Fruit fly (Drosophila melanogaster): Measurements from ENCODE around the gene CG4362.
A peak's percentile ranks its signal among the peaks of the same experiment; 100 is the strongest.

The CG4362 gene

DNA sequence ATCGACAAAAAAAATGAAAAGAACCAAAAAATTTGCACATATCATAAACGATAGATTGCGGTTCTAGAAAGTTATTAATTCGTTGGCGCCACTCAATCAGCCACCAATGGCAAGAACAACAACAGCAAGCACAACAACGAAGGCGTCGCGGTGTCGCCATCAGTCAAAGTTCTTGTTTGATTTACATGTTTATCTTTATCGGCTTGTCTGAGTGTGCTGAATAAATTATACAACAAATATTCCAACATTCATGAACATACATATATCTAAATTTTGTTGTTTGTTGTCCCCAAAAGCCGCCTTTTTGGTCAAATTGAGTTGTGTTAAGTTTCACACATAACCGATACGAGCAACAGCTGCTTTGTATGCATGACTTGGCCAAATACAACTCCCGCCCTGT is 33.8 kb downstream of the CG4362 start:
- peak; percentile 13 for TF ChIP-seq CG13894 (tag; optimal IDR thresholded peaks at IDR 0.05)
- TF ChIP-seq CG14441 (GFP tag; IDR thresholded peaks at IDR 0.05), result peak; percentile 47
- no peak for TF ChIP-seq CG6765 (GFP tag; optimal IDR thresholded peaks at IDR 0.05)
- TF ChIP-seq Optix (GFP tag; IDR thresholded peaks at IDR 0.05), result no peak
- TF ChIP-seq schlank (tag; optimal IDR thresholded peaks at IDR 0.05), result peak; percentile 22
- no peak for TF ChIP-seq Trl (optimal IDR thresholded peaks at IDR 0.05)
- peak; percentile 1 for TF ChIP-seq Trl (GFP tag; optimal IDR thresholded peaks at IDR 0.05)
- no peak for TF ChIP-seq sisA (GFP tag; IDR thresholded peaks at IDR 0.05)
- TF ChIP-seq lmd (GFP tag; IDR thresholded peaks at IDR 0.05), result peak; percentile 14; the same call in 1 of the 2 replicates
- TF ChIP-seq E2f2 (GFP tag; IDR thresholded peaks at IDR 0.05), result peak; percentile 31; the same call in 1 of the 2 replicates
- TF ChIP-seq CG15269 (tag; optimal IDR thresholded peaks at IDR 0.05), result peak; percentile 2
- TF ChIP-seq maf-S (GFP tag; optimal IDR thresholded peaks at IDR 0.05), result peak; percentile 31
- TF ChIP-seq H15 (GFP tag; IDR thresholded peaks at IDR 0.05), result 0 out of 3 replicates have a peak, but pooled peaks have one; percentile 30
- peak; percentile 71 for TF ChIP-seq sd (tag; optimal IDR thresholded peaks at IDR 0.05)
- no peak for TF ChIP-seq nau (GFP tag; optimal IDR thresholded peaks at IDR 0.05)
- peak; percentile 39 for TF ChIP-seq CG12071 (GFP tag; optimal IDR thresholded peaks at IDR 0.05)
- TF ChIP-seq slou (GFP tag; optimal IDR thresholded peaks at IDR 0.05), result no peak
- TF ChIP-seq pan (optimal IDR thresholded peaks at IDR 0.05), result no peak
- TF ChIP-seq pan (GFP tag; optimal IDR thresholded peaks at IDR 0.05 in 1 of 2, IDR thresholded peaks at IDR 0.05 in 1 of 2), result peak in 1 of 2 experiments; percentile 6
- TF ChIP-seq bab2 (GFP tag; optimal IDR thresholded peaks at IDR 0.05), result peak; percentile 16
- TF ChIP-seq ci (GFP tag; IDR thresholded peaks at IDR 0.05), result 0 out of 3 replicates have a peak, but pooled peaks have one; percentile 12
- TF ChIP-seq CG17361 (GFP tag; IDR thresholded peaks at IDR 0.05), result 0 out of 3 replicates have a peak, but pooled peaks have one; percentile 12
- peak; percentile 7 for TF ChIP-seq gem (tag; optimal IDR thresholded peaks at IDR 0.05)
- no peak for TF ChIP-seq HmgD (GFP tag; optimal IDR thresholded peaks at IDR 0.05)
- TF ChIP-seq CG5180 (GFP tag; optimal IDR thresholded peaks at IDR 0.05), result no peak
- TF ChIP-seq mld (GFP tag; IDR thresholded peaks at IDR 0.05; ENCODE audit: partially characterized antibody), result no peak
- no peak for TF ChIP-seq Bgb (GFP tag; IDR thresholded peaks at IDR 0.05; ENCODE audit: partially characterized antibody)
- peak; percentile 15 for TF ChIP-seq CG18599 (GFP tag; optimal IDR thresholded peaks at IDR 0.05)
- 0 out of 2 replicates have a peak, but pooled peaks have one; percentile 38 for TF ChIP-seq toy (GFP tag; IDR thresholded peaks at IDR 0.05)
- TF ChIP-seq yki (optimal IDR thresholded peaks at IDR 0.05), result no peak
- no peak for TF ChIP-seq ap (GFP tag; IDR thresholded peaks at IDR 0.05)
- TF ChIP-seq Bdp1 (GFP tag; optimal IDR thresholded peaks at IDR 0.05), result no peak
- TF ChIP-seq zfh1 (GFP tag; IDR thresholded peaks at IDR 0.05), result no peak
- peak; percentile 46; the same call in 1 of the 4 replicates for TF ChIP-seq chinmo (GFP tag; IDR thresholded peaks at IDR 0.05; ENCODE audit: partially characterized antibody)
- TF ChIP-seq dysf (GFP tag; IDR thresholded peaks at IDR 0.05), result peak; percentile 11; the same call in 1 of the 3 replicates
- TF ChIP-seq MTF-1 (GFP tag; optimal IDR thresholded peaks at IDR 0.05; ENCODE audit: borderline replicate concordance), result peak; percentile 31
- peak; percentile 53 for TF ChIP-seq CG12769 (tag; optimal IDR thresholded peaks at IDR 0.05)
- no peak for TF ChIP-seq CG16815 (GFP tag; optimal IDR thresholded peaks at IDR 0.05)
- peak; percentile 61; the same call in 1 of the 2 replicates for TF ChIP-seq Rfx (GFP tag; IDR thresholded peaks at IDR 0.05)
- TF ChIP-seq CG14014 (GFP tag; IDR thresholded peaks at IDR 0.05), result peak; percentile 61; the same call in 1 of the 2 replicates
- peak; percentile 23 for TF ChIP-seq abd-A (tag; optimal IDR thresholded peaks at IDR 0.05)
- 0 out of 2 replicates have a peak, but pooled peaks have one; percentile 15 for TF ChIP-seq ara (GFP tag; IDR thresholded peaks at IDR 0.05)
- TF ChIP-seq eyg (GFP tag; optimal IDR thresholded peaks at IDR 0.05), result peak; percentile 23
- TF ChIP-seq CG6813 (GFP tag; optimal IDR thresholded peaks at IDR 0.05), result peak; percentile 6
- no peak for TF ChIP-seq Hsf (GFP tag; optimal IDR thresholded peaks at IDR 0.05)
- TF ChIP-seq vvl (GFP tag; IDR thresholded peaks at IDR 0.05), result peak; percentile 66
- no peak for TF ChIP-seq sim (GFP tag; IDR thresholded peaks at IDR 0.05)
- no peak for TF ChIP-seq CG14710 (tag; optimal IDR thresholded peaks at IDR 0.05)
- no peak for TF ChIP-seq Mrtf (GFP tag; IDR thresholded peaks at IDR 0.05)
- TF ChIP-seq bcd (GFP tag; optimal IDR thresholded peaks at IDR 0.05), result peak; percentile 9
- 0 out of 2 replicates have a peak, but pooled peaks have one; percentile 47 for TF ChIP-seq Awh (GFP tag; IDR thresholded peaks at IDR 0.05)
